Worm (Caenorhabditis elegans) whole organism, L4/young adult: ENCODE measurements around the gene upb-1.

Source experiments
- dao-5 ChIP-seq: sonication (generic microtip); optimal IDR thresholded peaks from 2 replicates; lab custom pipeline; 2016; ENCODE audit warnings: missing genotype, missing genetic modification characterization, moderate library complexity, missing compliant biosample characterization
- him-1 ChIP-seq: sonication (generic microtip); optimal IDR thresholded peaks from 2 replicates; lab custom pipeline; 2016; ENCODE audit warnings: missing genotype, missing genetic modification reagents, missing genetic modification characterization, missing compliant biosample characterization

DNA sequence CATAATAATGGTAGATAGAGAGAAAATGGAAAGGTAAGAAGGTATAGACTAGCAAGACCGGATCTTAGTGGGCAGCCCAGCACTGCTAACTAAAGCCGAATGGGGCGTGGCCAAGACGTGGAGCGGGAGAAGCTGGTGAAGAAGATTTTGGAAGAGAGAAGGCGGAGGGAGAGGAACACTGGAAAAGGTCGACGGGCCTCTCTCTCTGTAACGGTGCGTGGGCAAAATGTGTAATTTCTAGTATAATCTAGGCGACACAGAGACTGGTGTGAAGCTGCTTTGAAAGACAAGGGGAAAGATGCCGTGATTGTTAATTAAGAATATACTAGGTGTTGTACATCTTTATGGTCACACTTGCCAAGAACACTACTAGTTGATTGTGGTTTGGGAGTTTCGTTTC, 33.9 kb downstream of the upb-1 start, which contains the start of gene F13H8.5:
- no peak for TF ChIP-seq him-1 (tag; lab: Kevin White, UChicago)
- TF ChIP-seq dao-5 (tag; lab: Kevin White, UChicago), result no peak
